Worm (Caenorhabditis elegans) whole organism, midembryonic: ENCODE results near the gene Y66C5A.2.

Source experiments
- T22C8.4 ChIP-seq: fragments of 200-800 bp; sonication (Bioruptor generic); IDR thresholded peaks from 2 replicates; pipeline ENCODE4 v1.3.6; 2022; ENCODE audit warnings: missing genetic modification characterization, missing compliant biosample characterization
- cog-1 ChIP-seq: sonication (generic microtip); optimal IDR thresholded peaks from 2 replicates; lab custom pipeline; 2016; ENCODE audit warnings: missing genetic modification characterization, missing compliant biosample characterization
- flt-1 ChIP-seq: fragments of 200-800 bp; sonication (Bioruptor generic); IDR thresholded peaks from 2 replicates; pipeline ENCODE4 v1.3.6; 2022; ENCODE audit warnings: missing genetic modification characterization, missing compliant biosample characterization
- klf-2 ChIP-seq: fragments of 200-800 bp; sonication (Bioruptor generic); conservative IDR thresholded peaks from 2 replicates; pipeline ENCODE4 v1.3.6; 2022; ENCODE audit warnings: missing genetic modification reagents, missing genetic modification characterization, missing compliant biosample characterization
- med-1 ChIP-seq: sonication (generic microtip); optimal IDR thresholded peaks from 2 replicates; lab custom pipeline; 2017; ENCODE audit warnings: missing genetic modification characterization, mild to moderate bottlenecking, missing compliant biosample characterization, antibody characterized with exemption, missing genetic modification reagents; ENCODE audit not compliant: insufficient read depth
- ref-1 ChIP-seq: fragments of 200-800 bp; sonication (Bioruptor generic); conservative IDR thresholded peaks from 2 replicates; pipeline ENCODE4 v1.3.6; 2022; ENCODE audit warnings: missing genetic modification reagents, missing genetic modification characterization, missing compliant biosample characterization
- tab-1 ChIP-seq: fragments of 200-800 bp; sonication (Bioruptor generic); IDR thresholded peaks from 2 replicates; pipeline ENCODE4 v1.3.6; 2022; ENCODE audit warnings: missing genetic modification characterization, missing compliant biosample characterization
- ztf-23 ChIP-seq: fragments of 200-800 bp; sonication (Bioruptor generic); IDR thresholded peaks from 2 replicates; pipeline ENCODE4 v1.3.6; 2022; ENCODE audit warnings: missing genetic modification reagents, missing genetic modification characterization, missing compliant biosample characterization
- ztf-29 ChIP-seq: fragments of 200-800 bp; sonication (Bioruptor generic); IDR thresholded peaks from 2 replicates; pipeline ENCODE4 v1.3.6; 2022; ENCODE audit warnings: missing genetic modification reagents, missing genetic modification characterization, missing compliant biosample characterization

Gene Y66C5A.2

ce11 chrX:14460412-14460811 is at the start of gene Y66C5A.2:
Gene Y66C5A.2, plus strand, starts transcription at chrX:14460712.
- TF ChIP-seq T22C8.4 (no peak), med-1 (no peak), flt-1 (GFP tag; lab: Robert Waterston, UW) (no peak), cog-1 (tag; lab: Kevin White, UChicago) (no peak), ref-1 (GFP tag; lab: Robert Waterston, UW) (no peak), ztf-29 (no peak)

- TF ChIP-seq tab-1 (GFP tag; lab: Robert Waterston, UW) (no peak), klf-2 (GFP tag; lab: Robert Waterston, UW) (no peak), T22C8.4 (no peak), ztf-23 (GFP tag; lab: Robert Waterston, UW) (no peak), ztf-29 (no peak), flt-1 (GFP tag; lab: Robert Waterston, UW) (no peak), cog-1 (tag; lab: Kevin White, UChicago) (no peak), med-1 (no peak), ref-1 (GFP tag; lab: Robert Waterston, UW) (no peak)
Measured at ce11 chrX:14412774-14413173, 47.7 kb upstream of the Y66C5A.2 start, which contains the start of gene fbxa-179. Gene fbxa-179, minus strand, starts transcription at chrX:14412874.

DNA sequence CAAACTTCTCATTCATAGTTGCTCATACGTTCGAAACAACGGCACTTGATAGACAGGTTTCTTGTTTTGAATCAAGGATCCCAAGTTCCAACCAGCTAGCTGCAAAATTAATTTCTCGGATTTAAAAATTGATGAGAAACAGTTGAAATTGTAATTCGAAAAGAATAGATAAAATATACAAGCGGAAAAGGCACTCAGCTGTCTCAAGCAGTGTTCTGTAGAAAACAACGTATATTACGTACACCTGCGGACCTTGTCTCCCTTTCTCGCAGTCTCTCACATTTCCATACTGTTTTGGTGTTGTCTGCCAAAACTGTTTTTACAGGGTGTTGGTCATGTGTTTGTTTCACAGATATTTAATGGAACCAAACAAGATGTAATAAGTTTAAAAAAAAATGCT is 44.9 kb upstream of the Y66C5A.2 start, which contains the start of gene F23D12.10:
Gene F23D12.10, minus strand, starts transcription at position 101 of the 400 bp plus-strand sequence.
- TF ChIP-seq ztf-29: no peak

- TF ChIP-seq flt-1 (GFP tag; lab: Robert Waterston, UW) (no peak), ztf-23 (GFP tag; lab: Robert Waterston, UW) (no peak), tab-1 (GFP tag; lab: Robert Waterston, UW) (no peak), med-1 (no peak), ref-1 (GFP tag; lab: Robert Waterston, UW) (no peak), T22C8.4 (no peak), cog-1 (tag; lab: Kevin White, UChicago) (no peak), ztf-29 (no peak)
Measured at ce11 chrX:14421529-14421982, 39.0 kb upstream of the Y66C5A.2 start, which contains the start of gene F23D12.2. Gene F23D12.2, minus strand, starts transcription at chrX:14421579.

DNA sequence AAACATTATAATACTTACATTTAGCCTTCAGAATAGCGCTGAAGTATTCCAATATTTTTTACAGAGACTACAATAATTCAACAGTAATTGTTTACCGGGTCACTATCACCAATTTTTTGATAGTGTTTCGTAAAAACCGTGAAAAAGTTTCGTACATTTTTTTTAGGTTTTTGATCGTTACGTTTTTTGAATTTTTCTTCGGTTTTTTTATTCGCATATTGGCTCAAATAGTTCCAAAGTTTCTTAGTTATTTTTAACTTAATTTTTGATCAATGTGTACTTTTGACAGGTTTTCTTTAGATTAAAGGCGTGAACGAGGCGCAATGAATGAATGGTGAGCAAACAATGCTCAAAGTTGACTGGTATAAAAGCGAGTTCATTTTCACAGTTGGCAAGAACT is 37.4 kb upstream of the Y66C5A.2 start, which contains the start of gene fipr-3:
Gene fipr-3, plus strand, starts transcription at position 301 of the 400 bp plus-strand sequence.
- no peak for TF ChIP-seq ztf-29
- no peak for TF ChIP-seq klf-2 (GFP tag; lab: Robert Waterston, UW)
- TF ChIP-seq med-1: no peak
- TF ChIP-seq ztf-23 (GFP tag; lab: Robert Waterston, UW): no peak
- no peak for TF ChIP-seq tab-1 (GFP tag; lab: Robert Waterston, UW)
- no peak for TF ChIP-seq flt-1 (GFP tag; lab: Robert Waterston, UW)
- no peak for TF ChIP-seq T22C8.4

- TF ChIP-seq ref-1 (GFP tag; lab: Robert Waterston, UW) (no peak), ztf-23 (GFP tag; lab: Robert Waterston, UW) (no peak), cog-1 (tag; lab: Kevin White, UChicago) (no peak), ztf-29 (no peak), tab-1 (GFP tag; lab: Robert Waterston, UW) (no peak), klf-2 (GFP tag; lab: Robert Waterston, UW) (no peak), med-1 (no peak), T22C8.4 (no peak), flt-1 (GFP tag; lab: Robert Waterston, UW) (no peak)
Measured at ce11 chrX:14424186-14424585, 36.3 kb upstream of the Y66C5A.2 start.

DNA sequence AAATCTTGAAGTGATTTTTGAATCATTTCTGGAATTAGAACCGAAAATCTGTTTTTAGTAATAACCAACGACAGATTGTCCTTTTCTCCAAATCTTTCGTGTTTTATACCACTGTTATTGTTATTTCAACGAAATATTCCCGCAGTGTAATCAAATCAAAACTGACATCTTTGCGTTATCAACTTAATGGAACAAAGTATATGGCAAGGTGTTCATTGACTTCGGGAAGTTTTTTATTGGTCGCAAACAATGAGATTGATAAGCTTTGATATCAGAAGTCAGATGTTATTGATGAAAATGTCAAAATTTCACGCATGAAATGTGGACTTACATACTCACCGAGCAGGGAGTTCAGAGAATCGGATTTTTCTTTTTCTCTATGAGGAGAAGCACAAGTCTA is 35.8 kb upstream of the Y66C5A.2 start, which contains the start of gene F23D12.11:
Gene F23D12.11, minus strand, starts transcription at position 79 of the 400 bp plus-strand sequence.
- TF ChIP-seq flt-1 (GFP tag; lab: Robert Waterston, UW): no peak
- no peak for TF ChIP-seq ztf-29
- TF ChIP-seq klf-2 (GFP tag; lab: Robert Waterston, UW): no peak
- no peak for TF ChIP-seq T22C8.4
- TF ChIP-seq cog-1 (tag; lab: Kevin White, UChicago): no peak
- no peak for TF ChIP-seq ztf-23 (GFP tag; lab: Robert Waterston, UW)
- TF ChIP-seq med-1: no peak

DNA sequence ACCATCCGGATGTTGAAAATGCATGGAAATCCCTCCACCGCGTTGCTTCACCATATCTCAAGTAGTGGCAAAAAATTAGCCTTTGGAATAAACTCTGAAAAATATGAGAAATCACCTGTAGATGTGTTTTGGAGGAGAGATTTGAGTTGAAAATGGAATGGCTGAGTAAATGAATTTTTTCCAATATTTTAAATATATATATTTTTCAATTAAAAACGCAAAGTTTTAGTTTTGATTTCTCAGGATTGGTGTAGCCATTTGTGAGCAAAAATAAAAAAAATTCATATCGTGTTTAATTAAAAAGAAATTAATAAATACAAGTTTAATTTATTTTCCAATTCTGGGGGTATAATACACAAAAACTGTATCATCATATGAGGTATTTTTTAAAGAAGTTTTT is 32.5 kb upstream of the Y66C5A.2 start, which contains the start of gene F23D12.1:
Gene F23D12.1, minus strand, starts transcription at position 101 of the 400 bp plus-strand sequence.
- no peak for TF ChIP-seq flt-1 (GFP tag; lab: Robert Waterston, UW)
- no peak for TF ChIP-seq ztf-29
- no peak for TF ChIP-seq ztf-23 (GFP tag; lab: Robert Waterston, UW)
- no peak for TF ChIP-seq med-1
- no peak for TF ChIP-seq klf-2 (GFP tag; lab: Robert Waterston, UW)
- TF ChIP-seq ref-1 (GFP tag; lab: Robert Waterston, UW): no peak
- no peak for TF ChIP-seq tab-1 (GFP tag; lab: Robert Waterston, UW)
- no peak for TF ChIP-seq T22C8.4
- TF ChIP-seq cog-1 (tag; lab: Kevin White, UChicago): no peak

- TF ChIP-seq ztf-29 (no peak), med-1 (no peak), ztf-23 (GFP tag; lab: Robert Waterston, UW) (no peak), ref-1 (GFP tag; lab: Robert Waterston, UW) (no peak), tab-1 (GFP tag; lab: Robert Waterston, UW) (no peak), flt-1 (GFP tag; lab: Robert Waterston, UW) (no peak), T22C8.4 (no peak), klf-2 (GFP tag; lab: Robert Waterston, UW) (no peak), cog-1 (tag; lab: Kevin White, UChicago) (no peak)
Measured at ce11 chrX:14430436-14430835, 30.1 kb upstream of the Y66C5A.2 start.

ce11 chrX:14435648-14436155 is 24.8 kb upstream of the Y66C5A.2 start:
- TF ChIP-seq ref-1 (GFP tag; lab: Robert Waterston, UW) (no peak), T22C8.4 (no peak), klf-2 (GFP tag; lab: Robert Waterston, UW) (no peak), flt-1 (GFP tag; lab: Robert Waterston, UW) (no peak), med-1 (no peak), tab-1 (GFP tag; lab: Robert Waterston, UW) (no peak), cog-1 (tag; lab: Kevin White, UChicago) (no peak), ztf-29 (no peak), ztf-23 (GFP tag; lab: Robert Waterston, UW) (no peak)
